Fruit fly (Drosophila melanogaster) whole organism, embryonic: ENCODE results near the gene Polr2D.

Experiments
- Atf-2 ChIP-seq: fragments of 200-800 bp; sonication (Bioruptor generic); optimal IDR thresholded peaks from 2 replicates; lab custom pipeline; 2016; ENCODE audit warnings: missing biosample characterization, missing genetic modification characterization
- CG10209 ChIP-seq: fragments of 200-800 bp; sonication (Bioruptor generic); optimal IDR thresholded peaks from 3 replicates; lab custom pipeline; 2017; ENCODE audit warnings: missing biosample characterization, mild to moderate bottlenecking, missing genetic modification characterization, missing genetic modification reagents
- CG10565 ChIP-seq: fragments of 200-800 bp; sonication (Bioruptor generic); optimal IDR thresholded peaks from 3 replicates; lab custom pipeline; 2016; ENCODE audit warnings: missing biosample characterization, mild to moderate bottlenecking, missing genetic modification characterization
- CG11456 ChIP-seq: fragments of 200-800 bp; sonication (Bioruptor generic); IDR thresholded peaks from 3 replicates; pipeline ENCODE4 v1.3.6; 2022; ENCODE audit warnings: missing biosample characterization, missing genetic modification characterization
- CG11695 ChIP-seq: fragments of 200-800 bp; sonication (Bioruptor generic); IDR thresholded peaks from 3 replicates; pipeline ENCODE4 v1.3.6; 2022; ENCODE audit warnings: missing biosample characterization, missing genetic modification characterization
- CG12942 ChIP-seq: fragments of 200-800 bp; sonication (Bioruptor generic); optimal IDR thresholded peaks from 3 replicates; lab custom pipeline; 2016; ENCODE audit warnings: missing biosample characterization, missing genetic modification characterization
- CG13424 ChIP-seq: fragments of 200-800 bp; sonication (Bioruptor generic); optimal IDR thresholded peaks from 2 replicates; lab custom pipeline; 2019; ENCODE audit warnings: missing biosample characterization, mild to moderate bottlenecking, missing genetic modification characterization, moderate library complexity
- CG14441 ChIP-seq: fragments of 200-800 bp; sonication (Bioruptor generic); IDR thresholded peaks from 2 replicates; pipeline ENCODE4 v1.3.6; 2022; ENCODE audit warnings: missing biosample characterization, missing genetic modification characterization
- CG15514 ChIP-seq: fragments of 200-800 bp; sonication (Bioruptor generic); optimal IDR thresholded peaks from 3 replicates; lab custom pipeline; 2017; ENCODE audit warnings: missing biosample characterization, missing genetic modification characterization, mild to moderate bottlenecking, moderate library complexity, missing genetic modification reagents
- CG15601 ChIP-seq: fragments of 200-800 bp; sonication (Bioruptor generic); optimal IDR thresholded peaks from 3 replicates; lab custom pipeline; 2019; ENCODE audit warnings: missing biosample characterization, mild to moderate bottlenecking, missing genetic modification characterization, moderate library complexity
- CG17802 ChIP-seq: fragments of 200-800 bp; sonication (Bioruptor generic); optimal IDR thresholded peaks from 2 replicates; lab custom pipeline; 2018; ENCODE audit warnings: missing biosample characterization, mild to moderate bottlenecking, missing genetic modification characterization, moderate library complexity
- CG18476 ChIP-seq: fragments of 200-800 bp; sonication (Bioruptor generic); optimal IDR thresholded peaks from 2 replicates; lab custom pipeline; 2016; ENCODE audit warnings: missing biosample characterization, mild to moderate bottlenecking, missing genetic modification characterization
- CG18619 ChIP-seq: fragments of 200-800 bp; sonication (Bioruptor generic); optimal IDR thresholded peaks from 3 replicates; lab custom pipeline; 2017; ENCODE audit warnings: missing biosample characterization, mild to moderate bottlenecking, missing genetic modification characterization
- CG2120 ChIP-seq: fragments of 200-800 bp; sonication (Bioruptor generic); optimal IDR thresholded peaks from 3 replicates; lab custom pipeline; 2016; ENCODE audit warnings: missing biosample characterization, missing genetic modification characterization
- CG30403 ChIP-seq: fragments of 200-800 bp; sonication (Bioruptor generic); optimal IDR thresholded peaks from 3 replicates; lab custom pipeline; 2016; ENCODE audit warnings: missing biosample characterization, missing genetic modification characterization
- CG33213 ChIP-seq: fragments of 200-800 bp; sonication (Bioruptor generic); optimal IDR thresholded peaks from 3 replicates; lab custom pipeline; 2016; ENCODE audit warnings: missing biosample characterization, missing genetic modification characterization
- CG42726 ChIP-seq: fragments of 200-800 bp; sonication (Bioruptor generic); IDR thresholded peaks from 2 replicates; pipeline ENCODE4 v1.3.6; 2022; ENCODE audit warnings: missing biosample characterization, missing genetic modification characterization; ENCODE audit not compliant: partially characterized antibody
- CG4730 ChIP-seq: fragments of 200-800 bp; sonication (Bioruptor generic); IDR thresholded peaks from 2 replicates; pipeline ENCODE4 v1.3.6; 2022; ENCODE audit warnings: missing biosample characterization, missing genetic modification characterization
- CG4820 ChIP-seq: fragments of 200-800 bp; sonication (Bioruptor generic); optimal IDR thresholded peaks from 3 replicates; lab custom pipeline; 2016; ENCODE audit warnings: missing biosample characterization, missing genetic modification characterization
- CG6272 ChIP-seq: fragments of 200-800 bp; sonication (Bioruptor generic); IDR thresholded peaks from 2 replicates; pipeline ENCODE4 v1.3.6; 2022; ENCODE audit warnings: missing biosample characterization, missing genetic modification characterization
- CG7271 ChIP-seq: fragments of 200-800 bp; sonication (Bioruptor generic); optimal IDR thresholded peaks from 2 replicates; lab custom pipeline; 2018; ENCODE audit warnings: missing biosample characterization, mild to moderate bottlenecking, missing genetic modification characterization, moderate library complexity
- CG7928 ChIP-seq: fragments of 200-800 bp; sonication (Bioruptor generic); optimal IDR thresholded peaks from 2 replicates; lab custom pipeline; 2017; ENCODE audit warnings: missing biosample characterization, mild to moderate bottlenecking, missing genetic modification characterization
- CG8359 ChIP-seq: fragments of 200-800 bp; sonication (Bioruptor generic); optimal IDR thresholded peaks from 2 replicates; lab custom pipeline; 2017; ENCODE audit warnings: missing biosample characterization, mild to moderate bottlenecking, missing genetic modification characterization, borderline replicate concordance
- CrebB ChIP-seq: fragments of 200-800 bp; sonication (Bioruptor generic); optimal IDR thresholded peaks from 3 replicates; lab custom pipeline; 2018; ENCODE audit warnings: missing biosample characterization, mild to moderate bottlenecking, missing genetic modification characterization
- D ChIP-seq, 2 experiments: fragments of 200-800 bp in 1 of 2; fragments of >200 bp in 1 of 2; sonication (Bioruptor generic) in 1 of 2; optimal IDR thresholded peaks; 2 replicates in 1 of 2; 3 replicates in 1 of 2; lab custom pipeline; 2017; ENCODE audit warnings: mild to moderate bottlenecking in 1 of 2, missing biosample characterization in 1 of 2, missing genetic modification characterization in 1 of 2, missing genetic modification reagents in 1 of 2
- Hey ChIP-seq: fragments of 200-800 bp; sonication (Bioruptor generic); optimal IDR thresholded peaks from 3 replicates; lab custom pipeline; 2018; ENCODE audit warnings: missing biosample characterization, mild to moderate bottlenecking, missing genetic modification characterization
- HmgD ChIP-seq: fragments of 200-800 bp; sonication (Bioruptor generic); optimal IDR thresholded peaks from 3 replicates; lab custom pipeline; 2016; ENCODE audit warnings: missing biosample characterization, missing genetic modification characterization
- Jarid2 ChIP-seq: fragments of 200-800 bp; sonication (Bioruptor generic); optimal IDR thresholded peaks from 3 replicates; lab custom pipeline; 2017; ENCODE audit warnings: mild to moderate bottlenecking, missing biosample characterization, missing genetic modification reagents, missing genetic modification characterization
- Mad ChIP-seq: fragments of 200-800 bp; sonication (Bioruptor generic); optimal IDR thresholded peaks from 2 replicates; lab custom pipeline; 2016; ENCODE audit warnings: missing biosample characterization, missing genetic modification characterization
- NFAT ChIP-seq: fragments of 200-800 bp; sonication (Bioruptor generic); IDR thresholded peaks from 2 replicates; pipeline ENCODE4 v1.3.6; 2022; ENCODE audit warnings: missing biosample characterization, missing genetic modification characterization
- Ravus ChIP-seq: fragments of 200-800 bp; sonication (Bioruptor generic); IDR thresholded peaks from 2 replicates; pipeline ENCODE4 v1.3.6; 2022; ENCODE audit warnings: missing biosample characterization, missing genetic modification characterization
- Rfx ChIP-seq: fragments of 200-800 bp; sonication (Bioruptor generic); IDR thresholded peaks from 2 replicates; pipeline ENCODE4 v1.3.6; 2022; ENCODE audit warnings: missing biosample characterization, missing genetic modification characterization
- Scr ChIP-seq: fragments of 200-800 bp; sonication (Bioruptor generic); IDR thresholded peaks from 2 replicates; pipeline ENCODE4 v1.3.6; 2022; ENCODE audit warnings: missing biosample characterization, missing genetic modification characterization; ENCODE audit not compliant: partially characterized antibody
- Six4 ChIP-seq: fragments of 200-800 bp; sonication (Bioruptor generic); optimal IDR thresholded peaks from 2 replicates; lab custom pipeline; 2016; ENCODE audit warnings: missing biosample characterization, missing genetic modification characterization
- Taf1 ChIP-seq: fragments of 200-800 bp; sonication (Bioruptor generic); IDR thresholded peaks from 2 replicates; pipeline ENCODE4 v1.3.6; 2022; ENCODE audit warnings: missing biosample characterization, missing genetic modification characterization
- bbx ChIP-seq: fragments of 200-800 bp; sonication (Bioruptor generic); IDR thresholded peaks from 2 replicates; pipeline ENCODE4 v1.3.6; 2022; ENCODE audit warnings: missing biosample characterization, missing genetic modification characterization; ENCODE audit not compliant: partially characterized antibody
- bowl ChIP-seq: fragments of 200-800 bp; sonication (Bioruptor generic); IDR thresholded peaks from 2 replicates; pipeline ENCODE4 v1.3.6; 2022; ENCODE audit warnings: missing biosample characterization, missing genetic modification characterization
- chn ChIP-seq: fragments of 200-800 bp; sonication (Bioruptor generic); optimal IDR thresholded peaks from 2 replicates; lab custom pipeline; 2016; ENCODE audit warnings: missing biosample characterization, missing genetic modification characterization
- crol ChIP-seq: fragments of 200-800 bp; sonication (Bioruptor generic); IDR thresholded peaks from 2 replicates; pipeline ENCODE4 v1.3.6; 2022; ENCODE audit warnings: missing biosample characterization, missing genetic modification characterization
- dati ChIP-seq: fragments of 200-800 bp; sonication (Bioruptor generic); IDR thresholded peaks from 2 replicates; pipeline ENCODE4 v1.3.6; 2022; ENCODE audit warnings: missing biosample characterization, missing genetic modification characterization
- h ChIP-seq: fragments of >200 bp; optimal IDR thresholded peaks from 2 replicates; lab custom pipeline; 2017
- ken ChIP-seq: fragments of 200-800 bp; sonication (Bioruptor generic); IDR thresholded peaks from 3 replicates; pipeline ENCODE4 v1.3.6; 2022; ENCODE audit warnings: missing biosample characterization, missing genetic modification characterization
- knrl ChIP-seq: fragments of 200-800 bp; sonication (Bioruptor generic); IDR thresholded peaks from 3 replicates; pipeline ENCODE4 v1.3.6; 2022; ENCODE audit warnings: missing biosample characterization, missing genetic modification characterization; ENCODE audit not compliant: partially characterized antibody
- lov ChIP-seq, 2 experiments: fragments of 200-800 bp in 1 of 2; fragments of >200 bp in 1 of 2; sonication (Bioruptor generic) in 1 of 2; IDR thresholded peaks in 1 of 2; optimal IDR thresholded peaks in 1 of 2; 2 replicates in 1 of 2; 3 replicates in 1 of 2; pipeline versions ENCODE4 v1.3.6 to Lab custom; 2017 to 2022; ENCODE audit warnings: missing biosample characterization in 1 of 2, missing genetic modification characterization in 1 of 2
- psq ChIP-seq: fragments of 200-800 bp; sonication (Bioruptor generic); optimal IDR thresholded peaks from 2 replicates; lab custom pipeline; 2017; ENCODE audit warnings: missing biosample characterization, missing genetic modification characterization
- ranshi ChIP-seq: fragments of 200-800 bp; sonication (Bioruptor generic); IDR thresholded peaks from 2 replicates; pipeline ENCODE4 v1.3.6; 2022; ENCODE audit warnings: missing biosample characterization, missing genetic modification characterization
- schlank ChIP-seq: fragments of 200-800 bp; sonication (Bioruptor generic); optimal IDR thresholded peaks from 2 replicates; lab custom pipeline; 2018; ENCODE audit warnings: missing biosample characterization, mild to moderate bottlenecking, missing genetic modification characterization
- sens-2 ChIP-seq: fragments of 200-800 bp; sonication (Bioruptor generic); IDR thresholded peaks from 2 replicates; pipeline ENCODE4 v1.3.6; 2022; ENCODE audit warnings: missing biosample characterization, missing genetic modification characterization
- tgo ChIP-seq: fragments of 200-800 bp; sonication (Bioruptor generic); IDR thresholded peaks from 3 replicates; pipeline ENCODE4 v1.3.6; 2022; ENCODE audit warnings: missing biosample characterization, missing genetic modification characterization
- tin ChIP-seq: fragments of 200-800 bp; sonication (Bioruptor generic); optimal IDR thresholded peaks from 3 replicates; lab custom pipeline; 2016; ENCODE audit warnings: missing biosample characterization, missing genetic modification characterization
- zfh1 ChIP-seq: fragments of 200-800 bp; sonication (Bioruptor generic); IDR thresholded peaks from 3 replicates; pipeline ENCODE4 v1.3.6; 2022; ENCODE audit warnings: missing biosample characterization, missing genetic modification characterization

Gene Polr2D

dm6 chr3R:18283441-18283840, 28.2 kb upstream of the Polr2D start, which contains the start of the genes CG14312 and CG8064 (continued):
- no peak for TF ChIP-seq CG4730 (GFP tag; lab: Robert Waterston, UW)
- TF ChIP-seq CG6272 (GFP tag; lab: Robert Waterston, UW), result no peak
- no peak for TF ChIP-seq CG11695 (GFP tag; lab: Robert Waterston, UW)
- peak; percentile 13; the same call in 1 of the 2 replicates for TF ChIP-seq CG42726
- no peak for TF ChIP-seq CG7928
- peak; percentile 67 for TF ChIP-seq knrl (GFP tag; lab: Robert Waterston, UW)
- no peak for TF ChIP-seq bowl (GFP tag; lab: Robert Waterston, UW)
- no peak for TF ChIP-seq NFAT (GFP tag; lab: Robert Waterston, UW)
- no peak for TF ChIP-seq D (optimal IDR thresholded peaks at IDR 0.05; lab: Kevin White, UChicago)
- TF ChIP-seq D (GFP tag; optimal IDR thresholded peaks at IDR 0.05; lab: Kevin White, UChicago), result no peak
- peak; percentile 33 for TF ChIP-seq CG33213 (GFP tag; lab: Kevin White, UChicago)
- TF ChIP-seq CG4820, result no peak
- no peak for TF ChIP-seq Taf1 (GFP tag; lab: Robert Waterston, UW)
- no peak for TF ChIP-seq CG10209
- TF ChIP-seq CG2120, result peak; percentile 5
- TF ChIP-seq Ravus (GFP tag; lab: Robert Waterston, UW), result no peak
- TF ChIP-seq ranshi (GFP tag; lab: Robert Waterston, UW), result no peak
- no peak for TF ChIP-seq CrebB (tag; lab: Kevin White, UChicago)
- no peak for TF ChIP-seq h (lab: Kevin White, UChicago)
- TF ChIP-seq CG15601, result peak; percentile 4
- no peak for TF ChIP-seq CG14441 (GFP tag; lab: Robert Waterston, UW)
- no peak for TF ChIP-seq Mad (GFP tag; lab: Kevin White, UChicago)
- TF ChIP-seq lov (optimal IDR thresholded peaks at IDR 0.05; lab: Kevin White, UChicago), result no peak
- no peak for TF ChIP-seq lov (GFP tag; IDR thresholded peaks at IDR 0.05; lab: Robert Waterston, UW)
- TF ChIP-seq CG30403, result no peak
- TF ChIP-seq Rfx, result no peak
- no peak for TF ChIP-seq Six4 (GFP tag; lab: Kevin White, UChicago)
- TF ChIP-seq CG8359 (GFP tag; lab: Kevin White, UChicago), result no peak
- no peak for TF ChIP-seq chn (GFP tag; lab: Kevin White, UChicago)
- no peak for TF ChIP-seq CG18476 (GFP tag; lab: Kevin White, UChicago)
- TF ChIP-seq CG18619, result no peak
- TF ChIP-seq HmgD (GFP tag; lab: Kevin White, UChicago), result no peak
- peak; percentile 93 for TF ChIP-seq CG15514 (GFP tag; lab: Kevin White, UChicago)
- TF ChIP-seq CG7271 (tag; lab: Kevin White, UChicago), result no peak
- TF ChIP-seq psq (GFP tag; lab: Kevin White, UChicago), result no peak
- no peak for TF ChIP-seq sens-2 (GFP tag; lab: Robert Waterston, UW)
- TF ChIP-seq tgo (GFP tag; lab: Robert Waterston, UW), result no peak
- TF ChIP-seq CG11456 (GFP tag; lab: Robert Waterston, UW), result no peak
- TF ChIP-seq CG17802 (tag; lab: Kevin White, UChicago), result no peak
- no peak for TF ChIP-seq Atf-2 (GFP tag; lab: Kevin White, UChicago)
- no peak for TF ChIP-seq dati (GFP tag; lab: Robert Waterston, UW)
- no peak for TF ChIP-seq tin (GFP tag; lab: Kevin White, UChicago)
- TF ChIP-seq crol (GFP tag; lab: Robert Waterston, UW), result no peak
- no peak for TF ChIP-seq Jarid2 (GFP tag; lab: Kevin White, UChicago)
- TF ChIP-seq bbx (GFP tag; lab: Robert Waterston, UW), result peak; percentile 65
- peak; percentile 64 for TF ChIP-seq Scr
- TF ChIP-seq CG13424, result no peak
- no peak for TF ChIP-seq CG12942 (GFP tag; lab: Kevin White, UChicago)
- TF ChIP-seq CG10565, result no peak
- TF ChIP-seq Hey (tag; lab: Kevin White, UChicago), result no peak
- no peak for TF ChIP-seq ken (GFP tag; lab: Robert Waterston, UW)
- no peak for TF ChIP-seq schlank (tag; lab: Kevin White, UChicago)
- 0 out of 3 replicates have a peak, but pooled peaks have one; percentile 15 for TF ChIP-seq zfh1
